Fruit fly (Drosophila melanogaster): Measurements from ENCODE around the gene Nubp2.

Gene Nubp2

dm6 chr3L:20531257-20531656 is 4.9 kb downstream of the Nubp2 start:
- TF ChIP-seq nau (GFP tag; optimal IDR thresholded peaks at IDR 0.05) (no peak), CG32532 (GFP tag; IDR thresholded peaks at IDR 0.05) (peak; percentile 36; the same call in 1 of the 2 replicates), jing (GFP tag; optimal IDR thresholded peaks at IDR 0.05) (no peak), CG11456 (GFP tag; IDR thresholded peaks at IDR 0.05) (no peak), Ets65A (GFP tag) (peak; percentile 2), CG15514 (GFP tag; optimal IDR thresholded peaks at IDR 0.05) (no peak), chinmo (GFP tag; IDR thresholded peaks at IDR 0.05; ENCODE audit: partially characterized antibody) (0 out of 4 replicates have a peak, but pooled peaks have one; percentile 46), CG13775 (GFP tag; optimal IDR thresholded peaks at IDR 0.05) (no peak), lmd (GFP tag; IDR thresholded peaks at IDR 0.05) (no peak), CG6791 (GFP tag; IDR thresholded peaks at IDR 0.05; ENCODE audit: partially characterized antibody) (peak; percentile 57; the same call in 1 of the 3 replicates), gcm (GFP tag; optimal IDR thresholded peaks at IDR 0.05) (peak; percentile 29), org-1 (GFP tag; optimal IDR thresholded peaks at IDR 0.05) (no peak), CG6683 (GFP tag; optimal IDR thresholded peaks at IDR 0.05) (no peak), Pdp1 (GFP tag; optimal IDR thresholded peaks at IDR 0.05) (peak in 1 of 2 experiments; percentile 39), CG8478 (optimal IDR thresholded peaks at IDR 0.05) (no peak), Deaf1 (tag; optimal IDR thresholded peaks at IDR 0.05) (no peak)

DNA sequence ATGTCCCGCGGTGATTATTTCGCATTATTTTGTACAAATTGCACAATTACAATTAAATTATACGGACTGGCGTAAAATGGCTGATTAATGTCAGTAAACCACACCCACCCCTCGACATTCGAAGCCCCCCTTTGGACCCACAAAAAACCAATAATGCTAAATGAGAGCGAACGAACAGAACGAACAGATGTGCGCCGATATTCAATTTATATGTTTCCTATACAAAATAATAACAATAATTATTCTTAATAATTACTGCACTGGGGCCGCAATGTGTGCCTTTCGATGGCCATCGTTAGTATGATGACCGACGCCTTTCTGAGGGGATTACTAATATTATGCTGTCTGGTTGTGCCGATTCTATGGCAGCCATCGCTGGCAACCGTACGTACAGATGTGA is 7.0 kb downstream of the Nubp2 start, which contains the start of gene CG13250:
Gene CG13250 (plus strand): TSS at position 301 of the 400 bp plus-strand sequence.
- no peak for TF ChIP-seq CG2199 (GFP tag; IDR thresholded peaks at IDR 0.05)

DNA sequence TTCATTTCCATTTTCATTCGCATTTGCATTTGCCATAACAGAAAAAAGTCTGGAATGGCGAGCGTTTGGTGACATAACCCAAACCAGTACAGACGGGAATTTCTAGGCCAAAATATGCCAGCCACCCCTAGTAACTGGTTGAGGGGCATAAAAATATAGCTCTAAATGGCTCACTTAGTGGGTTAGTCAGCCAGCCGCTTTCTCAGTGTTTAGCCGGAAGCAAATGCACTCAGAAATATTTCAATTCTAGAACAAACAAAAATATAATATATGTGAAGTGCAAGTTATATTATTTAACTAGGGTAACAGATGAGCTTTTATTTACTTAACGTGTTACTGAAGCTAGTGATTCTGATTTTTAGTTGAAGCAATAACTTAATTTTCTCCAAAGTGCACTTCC is 10.5 kb downstream of the Nubp2 start:
- TF ChIP-seq sens (GFP tag) (peak; percentile 72), fd96Cb (tag; optimal IDR thresholded peaks at IDR 0.05) (no peak), Pdp1 (GFP tag; optimal IDR thresholded peaks at IDR 0.05) (peak in 1 of 2 experiments; percentile 15), Med (GFP tag) (peak; percentile 62), CG13894 (tag; optimal IDR thresholded peaks at IDR 0.05) (peak; percentile 15), CG4360 (GFP tag; IDR thresholded peaks at IDR 0.05) (no peak), gem (tag; optimal IDR thresholded peaks at IDR 0.05) (peak; percentile 0), lola (GFP tag; optimal IDR thresholded peaks at IDR 0.05) (peak in 1 of 3 experiments; percentile 24)

dm6 chr3L:20537655-20538300 is 11.4 kb downstream of the Nubp2 start:
- TF ChIP-seq Hr51 (GFP tag; optimal IDR thresholded peaks at IDR 0.05) (no peak), hkb (optimal IDR thresholded peaks at IDR 0.05) (no peak), hkb (GFP tag; IDR thresholded peaks at IDR 0.05) (0 out of 2 replicates have a peak, but pooled peaks have one; percentile 27), CG3281 (GFP tag; optimal IDR thresholded peaks at IDR 0.05) (peak; percentile 40), exex (tag; optimal IDR thresholded peaks at IDR 0.05) (peak; percentile 43), CG2116 (GFP tag; optimal IDR thresholded peaks at IDR 0.05) (no peak), nmo (GFP tag; optimal IDR thresholded peaks at IDR 0.05) (no peak), Fer1 (GFP tag; optimal IDR thresholded peaks at IDR 0.05) (peak; percentile 10), CG12219 (GFP tag; optimal IDR thresholded peaks at IDR 0.05) (no peak), CoRest (tag; optimal IDR thresholded peaks at IDR 0.05) (no peak), sd (tag; optimal IDR thresholded peaks at IDR 0.05) (peak; percentile 29), CG13775 (GFP tag; optimal IDR thresholded peaks at IDR 0.05) (no peak), sens (GFP tag) (peak; percentile 85), Med (GFP tag) (peak; percentile 81), lab (GFP tag; optimal IDR thresholded peaks at IDR 0.05) (peak; percentile 58), CG11695 (GFP tag; IDR thresholded peaks at IDR 0.05) (0 out of 3 replicates have a peak, but pooled peaks have one; percentile 17), Eip74EF (GFP tag; optimal IDR thresholded peaks at IDR 0.05) (no peak), cwo (GFP tag; optimal IDR thresholded peaks at IDR 0.05) (peak; percentile 53), ash1 (GFP tag; optimal IDR thresholded peaks at IDR 0.05) (no peak), H2.0 (GFP tag; IDR thresholded peaks at IDR 0.05) (no peak), luna (GFP tag; optimal IDR thresholded peaks at IDR 0.05) (no peak), Hmr (GFP tag; optimal IDR thresholded peaks at IDR 0.05) (peak; percentile 42), rib (GFP tag; IDR thresholded peaks at IDR 0.05) (0 out of 2 replicates have a peak, but pooled peaks have one; percentile 8)

Data from whole organism, embryonic.